Worm (Caenorhabditis elegans): ENCODE results near the gene C30E1.4.
A peak's percentile ranks its signal among the peaks of the same experiment; 100 is the strongest.
"Not testable (repeated sequence)": the region's sequence is repeated elsewhere in the genome, so short reads cannot be mapped to it uniquely, and the experiment has no call there.

C30E1.4 gene

DNA sequence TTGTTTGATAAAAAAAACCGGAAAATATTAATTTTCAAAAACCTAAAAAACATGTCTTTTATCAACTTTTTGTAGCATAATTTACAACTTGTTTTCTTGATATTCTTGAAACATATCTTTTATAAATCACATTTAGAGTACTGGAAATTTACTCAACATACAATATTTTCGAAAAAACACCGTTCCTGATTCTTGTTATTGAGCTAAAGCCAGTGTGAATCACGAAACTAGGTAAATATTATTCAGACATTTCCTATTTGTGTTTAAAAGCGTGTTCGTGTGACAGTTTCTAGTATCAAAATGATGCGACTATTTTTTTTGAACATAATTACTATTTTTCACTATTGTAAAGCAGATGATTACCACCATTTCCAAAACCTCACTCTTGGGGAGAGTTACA, at the start of gene C30E1.4:
Gene C30E1.4 (plus strand): TSS at position 301 of the 400 bp plus-strand sequence.
- TF ChIP-seq madf-8 (GFP tag; conservative IDR thresholded peaks at IDR 0.05): no peak
- no peak for TF ChIP-seq tlf-1 (GFP tag; optimal IDR thresholded peaks at IDR 0.05)
- TF ChIP-seq aptf-2 (GFP tag; conservative IDR thresholded peaks at IDR 0.05): no peak
- TF ChIP-seq lin-54 (GFP tag; optimal IDR thresholded peaks at IDR 0.05): no peak
- TF ChIP-seq egl-44 (GFP tag; IDR thresholded peaks at IDR 0.05): no peak
- no peak for TF ChIP-seq ztf-3 (GFP tag; optimal IDR thresholded peaks at IDR 0.05)
- TF ChIP-seq madf-10 (tag; optimal IDR thresholded peaks at IDR 0.05): no peak
- no peak for TF ChIP-seq dpl-1 (GFP tag; optimal IDR thresholded peaks at IDR 0.05)
- TF ChIP-seq ccch-3 (GFP tag; optimal IDR thresholded peaks at IDR 0.05): no peak
- TF ChIP-seq B0261.1 (tag; optimal IDR thresholded peaks at IDR 0.05): no peak
- no peak for TF ChIP-seq lin-40 (tag; optimal IDR thresholded peaks at IDR 0.05)
- TF ChIP-seq sea-2 (GFP tag; IDR thresholded peaks at IDR 0.05): no peak

- no peak for TF ChIP-seq ama-1 (optimal IDR thresholded peaks at IDR 0.05)
- no peak for TF ChIP-seq ama-1 (GFP tag; optimal IDR thresholded peaks at IDR 0.05)
- TF ChIP-seq attf-3 (GFP tag; conservative IDR thresholded peaks at IDR 0.05): no peak
- no peak for TF ChIP-seq nhr-90 (tag; optimal IDR thresholded peaks at IDR 0.05)
- no peak for TF ChIP-seq madf-3 (GFP tag; IDR thresholded peaks at IDR 0.05)
- TF ChIP-seq snpc-1.3 (tag; optimal IDR thresholded peaks at IDR 0.05; ENCODE audit: insufficient read depth): no peak
- TF ChIP-seq snpc-4 (GFP tag; optimal IDR thresholded peaks at IDR 0.05): no peak
- no peak for TF ChIP-seq snpc-4 (tag; optimal IDR thresholded peaks at IDR 0.05)
- no peak for TF ChIP-seq mcd-1 (GFP tag; IDR thresholded peaks at IDR 0.05)
- no peak for TF ChIP-seq nfyb-1 (GFP tag; IDR thresholded peaks at IDR 0.05)
- no peak for TF ChIP-seq cebp-1 (GFP tag; IDR thresholded peaks at IDR 0.05)
- no peak for TF ChIP-seq cebp-1 (tag; optimal IDR thresholded peaks at IDR 0.05)
- no peak for TF ChIP-seq sea-2 (GFP tag; IDR thresholded peaks at IDR 0.05)
- TF ChIP-seq zim-3 (tag; optimal IDR thresholded peaks at IDR 0.05): no peak
- no peak for TF ChIP-seq Y56A3A.18 (GFP tag; IDR thresholded peaks at IDR 0.05)
- no peak for TF ChIP-seq chd-7 (tag; optimal IDR thresholded peaks at IDR 0.05)
- no peak for TF ChIP-seq nhr-27 (tag; optimal IDR thresholded peaks at IDR 0.05)
- no peak for TF ChIP-seq madf-6 (GFP tag; IDR thresholded peaks at IDR 0.05)
- TF ChIP-seq F10E7.11 (tag; optimal IDR thresholded peaks at IDR 0.05): no peak
These were observed 43.3 kb upstream of the C30E1.4 start, which contains the start of gene acs-9 for ce11 chrX:16880426-16880825. Gene acs-9, minus strand, starts transcription at chrX:16880526.

DNA sequence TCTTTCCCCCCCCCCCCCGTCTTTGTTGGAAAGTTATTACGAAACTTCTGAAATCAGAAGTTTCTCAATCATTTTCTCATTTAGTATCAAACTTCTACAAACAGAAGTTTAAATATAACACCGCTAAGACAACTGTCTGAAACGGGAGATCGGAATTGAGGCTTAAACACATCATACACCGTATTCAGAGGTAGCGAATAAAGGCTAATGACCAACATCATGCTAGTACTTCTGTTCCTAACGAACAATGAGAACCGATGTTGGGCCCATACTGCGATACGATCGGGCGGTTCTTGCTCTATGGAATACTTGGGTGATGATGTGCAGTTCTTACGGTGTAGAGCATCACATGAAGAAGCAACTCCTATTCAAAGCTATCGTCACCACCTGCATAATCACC, 40.3 kb upstream of the C30E1.4 start, which contains the start of gene Y13C8A.1:
Gene Y13C8A.1 (plus strand): TSS at position 301 of the 400 bp plus-strand sequence.
- not testable (repeated sequence) for TF ChIP-seq aptf-3, ceh-100, attf-6 (GFP tag; IDR thresholded peaks at IDR 0.05)

ce11 chrX:16884075-16884474, 39.7 kb upstream of the C30E1.4 start:
- TF ChIP-seq ztf-3 (GFP tag; optimal IDR thresholded peaks at IDR 0.05) (no peak), athp-1 (tag; optimal IDR thresholded peaks at IDR 0.05) (no peak), Y53F4B.3 (GFP tag; IDR thresholded peaks at IDR 0.05) (no peak), dpff-1 (tag; optimal IDR thresholded peaks at IDR 0.05) (no peak), zfh-2 (GFP tag; conservative IDR thresholded peaks at IDR 0.05) (0 out of 2 replicates have a peak, but pooled peaks have one; percentile 11), aptf-2 (GFP tag; conservative IDR thresholded peaks at IDR 0.05) (0 out of 2 replicates have a peak, but pooled peaks have one; percentile 70), nhr-27 (tag; optimal IDR thresholded peaks at IDR 0.05) (no peak), egrh-3 (GFP tag; IDR thresholded peaks at IDR 0.05) (peak; percentile 64; the same call in 1 of the 2 replicates), nhr-90 (tag; optimal IDR thresholded peaks at IDR 0.05) (no peak), lsy-27 (tag; optimal IDR thresholded peaks at IDR 0.05; ENCODE audit: borderline replicate concordance, insufficient read depth) (no peak), D2030.7 (GFP tag; IDR thresholded peaks at IDR 0.05) (no peak), mes-4 (tag; optimal IDR thresholded peaks at IDR 0.05) (no peak)
